Worm (Caenorhabditis elegans) whole organism, mixed stage, embryonic: Measurements from ENCODE around the gene rsp-5.
A peak's percentile ranks its signal among the peaks of the same experiment; 100 is the strongest.

Experiments
- M03D4.4 ChIP-seq: sonication (generic microtip); optimal IDR thresholded peaks from 2 replicates; lab custom pipeline; 2017; ENCODE audit warnings: mild to moderate bottlenecking, missing genetic modification characterization, missing compliant biosample characterization
- bed-3 ChIP-seq: fragments of 200-800 bp; sonication (Bioruptor generic); optimal IDR thresholded peaks from 3 replicates; lab custom pipeline; 2018; ENCODE audit warnings: mild to moderate bottlenecking, missing genetic modification characterization, moderate library complexity, missing compliant biosample characterization
- blmp-1 ChIP-seq: fragments of 150-350 bp; optimal IDR thresholded peaks from 2 replicates; lab custom pipeline; 2014; ENCODE audit warnings: missing biosample characterization, missing genetic modification characterization
- ceh-39 ChIP-seq: fragments of 150-350 bp; optimal IDR thresholded peaks from 2 replicates; lab custom pipeline; 2014; ENCODE audit warnings: missing biosample characterization, missing genetic modification characterization
- ceh-43 ChIP-seq: fragments of 200-800 bp; sonication (Bioruptor generic); optimal IDR thresholded peaks from 2 replicates; lab custom pipeline; 2018; ENCODE audit warnings: mild to moderate bottlenecking, missing genetic modification characterization, moderate library complexity, missing compliant biosample characterization
- ceh-83 ChIP-seq: fragments of 200-800 bp; sonication (Bioruptor generic); optimal IDR thresholded peaks from 2 replicates; lab custom pipeline; 2018; ENCODE audit warnings: mild to moderate bottlenecking, missing genetic modification characterization, missing compliant biosample characterization
- ces-1 ChIP-seq: fragments of 150-350 bp; optimal IDR thresholded peaks from 2 replicates; lab custom pipeline; 2014; ENCODE audit warnings: missing biosample characterization, missing genetic modification reagents, missing genetic modification characterization
- cnd-1 ChIP-seq: fragments of 200-800 bp; sonication (Bioruptor generic); optimal IDR thresholded peaks from 2 replicates; lab custom pipeline; 2018; ENCODE audit warnings: mild to moderate bottlenecking, missing genetic modification characterization, missing compliant biosample characterization
- drap-1 ChIP-seq: fragments of 200-800 bp; sonication (Bioruptor generic); optimal IDR thresholded peaks from 3 replicates; lab custom pipeline; 2018; ENCODE audit warnings: mild to moderate bottlenecking, missing genetic modification characterization, missing compliant biosample characterization
- elt-1 ChIP-seq: sonication (generic microtip); optimal IDR thresholded peaks from 2 replicates; lab custom pipeline; 2017; ENCODE audit warnings: missing genetic modification characterization, mild to moderate bottlenecking, missing compliant biosample characterization, antibody characterized with exemption, moderate library complexity, borderline replicate concordance; ENCODE audit not compliant: insufficient read depth
- elt-3 ChIP-seq: fragments of 150-350 bp; optimal IDR thresholded peaks from 2 replicates; lab custom pipeline; 2014; ENCODE audit warnings: missing biosample characterization, missing genetic modification characterization
- flh-1 ChIP-seq: fragments of 200-800 bp; sonication (Bioruptor generic); optimal IDR thresholded peaks from 2 replicates; lab custom pipeline; 2018; ENCODE audit warnings: mild to moderate bottlenecking, missing genetic modification characterization, moderate library complexity, missing compliant biosample characterization
- hlh-1 ChIP-seq: fragments of 150-350 bp; optimal IDR thresholded peaks from 2 replicates; lab custom pipeline; 2014; ENCODE audit warnings: missing biosample characterization, missing genetic modification reagents, missing genetic modification characterization
- lin-13 ChIP-seq: fragments of 150-350 bp; optimal IDR thresholded peaks from 2 replicates; lab custom pipeline; 2014; ENCODE audit warnings: missing biosample characterization, missing genetic modification characterization
- lin-32 ChIP-seq: fragments of 200-800 bp; sonication (Bioruptor generic); optimal IDR thresholded peaks from 2 replicates; lab custom pipeline; 2018; ENCODE audit warnings: mild to moderate bottlenecking, missing genetic modification characterization, missing compliant biosample characterization
- lsy-2 ChIP-seq: fragments of 150-350 bp; optimal IDR thresholded peaks from 2 replicates; lab custom pipeline; 2014; ENCODE audit warnings: missing biosample characterization, missing genetic modification characterization
- mab-5 ChIP-seq: fragments of 150-350 bp; optimal IDR thresholded peaks from 2 replicates; lab custom pipeline; 2014; ENCODE audit warnings: missing biosample characterization, missing genetic modification characterization
- mep-1 ChIP-seq: fragments of 150-350 bp; optimal IDR thresholded peaks from 2 replicates; lab custom pipeline; 2017; ENCODE audit warnings: missing biosample characterization, missing genetic modification reagents, missing genetic modification characterization, inconsistent platforms
- mls-2 ChIP-seq: sonication (generic microtip); optimal IDR thresholded peaks from 2 replicates; lab custom pipeline; 2016; ENCODE audit warnings: mild to moderate bottlenecking, missing genetic modification characterization, moderate library complexity, missing compliant biosample characterization
- nhr-12 ChIP-seq: fragments of 150-350 bp; optimal IDR thresholded peaks from 2 replicates; lab custom pipeline; 2014; ENCODE audit warnings: missing biosample characterization, missing genetic modification characterization
- nhr-237 ChIP-seq: fragments of 150-350 bp; optimal IDR thresholded peaks from 2 replicates; lab custom pipeline; 2014; ENCODE audit warnings: missing biosample characterization, missing genetic modification characterization
- nhr-28 ChIP-seq: fragments of 150-350 bp; optimal IDR thresholded peaks from 2 replicates; lab custom pipeline; 2014; ENCODE audit warnings: missing biosample characterization, missing genetic modification characterization
- nhr-76 ChIP-seq: sonication (generic microtip); optimal IDR thresholded peaks from 2 replicates; lab custom pipeline; 2017; ENCODE audit warnings: missing biosample characterization, missing genetic modification characterization
- pha-4 ChIP-seq: fragments of 150-350 bp; optimal IDR thresholded peaks from 2 replicates; lab custom pipeline; 2018; ENCODE audit warnings: missing biosample characterization, missing genetic modification reagents, missing genetic modification characterization
- sem-2 ChIP-seq: fragments of 200-800 bp; sonication (Bioruptor generic); optimal IDR thresholded peaks from 2 replicates; lab custom pipeline; 2018; ENCODE audit warnings: mild to moderate bottlenecking, missing genetic modification characterization, missing compliant biosample characterization
- snpc-4 ChIP-seq: fragments of 150-350 bp; optimal IDR thresholded peaks from 2 replicates; lab custom pipeline; 2014; ENCODE audit warnings: missing biosample characterization, missing genetic modification characterization
- sptf-1 ChIP-seq: sonication (generic microtip); optimal IDR thresholded peaks from 2 replicates; lab custom pipeline; 2017; ENCODE audit warnings: mild to moderate bottlenecking, missing genetic modification characterization, moderate library complexity, missing compliant biosample characterization
- tbx-8 ChIP-seq: fragments of 200-800 bp; sonication (Bioruptor generic); optimal IDR thresholded peaks from 2 replicates; lab custom pipeline; 2018; ENCODE audit warnings: mild to moderate bottlenecking, missing genetic modification characterization, moderate library complexity, missing compliant biosample characterization
- unc-120 ChIP-seq: sonication (generic microtip); optimal IDR thresholded peaks from 2 replicates; lab custom pipeline; 2017; ENCODE audit warnings: missing genetic modification characterization, missing compliant biosample characterization; ENCODE audit not compliant: poor library complexity, severe bottlenecking
- unc-39 ChIP-seq: fragments of 150-350 bp; optimal IDR thresholded peaks from 2 replicates; lab custom pipeline; 2014; ENCODE audit warnings: missing biosample characterization, missing genetic modification characterization
- unc-62 ChIP-seq: fragments of 150-350 bp; optimal IDR thresholded peaks from 2 replicates; lab custom pipeline; 2014; ENCODE audit warnings: missing biosample characterization, missing genetic modification reagents, missing genetic modification characterization
- zip-8 ChIP-seq: fragments of 150-350 bp; optimal IDR thresholded peaks from 2 replicates; lab custom pipeline; 2014; ENCODE audit warnings: missing biosample characterization, missing genetic modification characterization

rsp-5 gene

ce11 chrII:6449656-6450055 lies 40.3 kb upstream of the rsp-5 start, which contains the start of gene nhr-22:
Gene nhr-22, minus strand, starts transcription at chrII:6449792.
- no peak for TF ChIP-seq snpc-4
- TF ChIP-seq nhr-237 (tag; lab: Kevin White, UChicago), result no peak
- TF ChIP-seq elt-3, result no peak
- no peak for TF ChIP-seq cnd-1 (tag; lab: Kevin White, UChicago)
- TF ChIP-seq hlh-1 (tag; lab: Kevin White, UChicago), result no peak
- no peak for TF ChIP-seq unc-120 (tag; lab: Kevin White, UChicago)
- no peak for TF ChIP-seq mep-1
- no peak for TF ChIP-seq sem-2 (GFP tag; lab: Kevin White, UChicago)
- no peak for TF ChIP-seq nhr-76 (tag; lab: Kevin White, UChicago)
- no peak for TF ChIP-seq lin-32 (GFP tag; lab: Kevin White, UChicago)
- TF ChIP-seq drap-1 (GFP tag; lab: Kevin White, UChicago), result no peak
- no peak for TF ChIP-seq zip-8 (tag; lab: Kevin White, UChicago)
- no peak for TF ChIP-seq ceh-43 (GFP tag; lab: Kevin White, UChicago)

- TF ChIP-seq sem-2 (GFP tag; lab: Kevin White, UChicago) (no peak), nhr-12 (tag; lab: Kevin White, UChicago) (no peak), pha-4 (peak; percentile 40), ceh-39 (tag; lab: Kevin White, UChicago) (peak; percentile 43), mep-1 (peak; percentile 72), hlh-1 (tag; lab: Kevin White, UChicago) (peak; percentile 60), lin-13 (peak; percentile 59), nhr-28 (no peak), nhr-237 (tag; lab: Kevin White, UChicago) (peak; percentile 38), mls-2 (tag; lab: Kevin White, UChicago) (peak; percentile 19), elt-1 (tag; lab: Kevin White, UChicago) (no peak), unc-120 (tag; lab: Kevin White, UChicago) (peak; percentile 31), M03D4.4 (tag; lab: Kevin White, UChicago) (no peak), flh-1 (GFP tag; lab: Kevin White, UChicago) (no peak), ces-1 (peak; percentile 90), lsy-2 (tag; lab: Kevin White, UChicago) (peak; percentile 2), bed-3 (no peak), zip-8 (tag; lab: Kevin White, UChicago) (no peak), ceh-83 (GFP tag; lab: Kevin White, UChicago) (no peak), snpc-4 (no peak)
These were observed 36.6 kb upstream of the rsp-5 start, which contains the start of gene atg-16.2 for ce11 chrII:6453341-6453806. Gene atg-16.2, minus strand, starts transcription at chrII:6453391.

ce11 chrII:6454671-6455070 lies 35.3 kb upstream of the rsp-5 start, which contains the start of gene aptf-1:
Gene aptf-1, plus strand, starts transcription at chrII:6454971.
- TF ChIP-seq zip-8 (tag; lab: Kevin White, UChicago) (no peak), tbx-8 (GFP tag; lab: Kevin White, UChicago) (no peak)

- no peak for TF ChIP-seq elt-1 (tag; lab: Kevin White, UChicago)
- no peak for TF ChIP-seq ceh-39 (tag; lab: Kevin White, UChicago)
- no peak for TF ChIP-seq mab-5 (tag; lab: Kevin White, UChicago)
- no peak for TF ChIP-seq ceh-83 (GFP tag; lab: Kevin White, UChicago)
- no peak for TF ChIP-seq sem-2 (GFP tag; lab: Kevin White, UChicago)
- no peak for TF ChIP-seq tbx-8 (GFP tag; lab: Kevin White, UChicago)
- no peak for TF ChIP-seq snpc-4
- no peak for TF ChIP-seq mls-2 (tag; lab: Kevin White, UChicago)
- no peak for TF ChIP-seq hlh-1 (tag; lab: Kevin White, UChicago)
- no peak for TF ChIP-seq flh-1 (GFP tag; lab: Kevin White, UChicago)
These were observed 20.6 kb upstream of the rsp-5 start for ce11 chrII:6469340-6469739.

ce11 chrII:6470985-6471384 lies 19.0 kb upstream of the rsp-5 start, which contains the start of gene dgk-5:
Gene dgk-5, minus strand, starts transcription at chrII:6471085.
- TF ChIP-seq elt-3 (no peak), unc-39 (no peak), blmp-1 (tag; lab: Kevin White, UChicago) (no peak), ceh-83 (GFP tag; lab: Kevin White, UChicago) (no peak), sem-2 (GFP tag; lab: Kevin White, UChicago) (no peak), nhr-12 (tag; lab: Kevin White, UChicago) (no peak), mab-5 (tag; lab: Kevin White, UChicago) (no peak), nhr-28 (no peak), unc-62 (GFP tag; lab: Kevin White, UChicago) (no peak), sptf-1 (tag; lab: Kevin White, UChicago) (no peak), ceh-43 (GFP tag; lab: Kevin White, UChicago) (no peak), lsy-2 (tag; lab: Kevin White, UChicago) (no peak), zip-8 (tag; lab: Kevin White, UChicago) (no peak)
